Worm (Caenorhabditis elegans) whole organism, mixed stage, embryonic: ENCODE data around the gene clec-151.

ENCODE experiments used
- blmp-1 ChIP-seq: fragments of 150-350 bp; optimal IDR thresholded peaks from 2 replicates; lab custom pipeline; 2014; ENCODE audit warnings: missing biosample characterization, missing genetic modification characterization
- ces-1 ChIP-seq: fragments of 150-350 bp; optimal IDR thresholded peaks from 2 replicates; lab custom pipeline; 2014; ENCODE audit warnings: missing biosample characterization, missing genetic modification reagents, missing genetic modification characterization
- cnd-1 ChIP-seq: fragments of 200-800 bp; sonication (Bioruptor generic); optimal IDR thresholded peaks from 2 replicates; lab custom pipeline; 2018; ENCODE audit warnings: mild to moderate bottlenecking, missing genetic modification characterization, missing compliant biosample characterization
- lin-32 ChIP-seq: fragments of 200-800 bp; sonication (Bioruptor generic); optimal IDR thresholded peaks from 2 replicates; lab custom pipeline; 2018; ENCODE audit warnings: mild to moderate bottlenecking, missing genetic modification characterization, missing compliant biosample characterization
- lsy-2 ChIP-seq: fragments of 150-350 bp; optimal IDR thresholded peaks from 2 replicates; lab custom pipeline; 2014; ENCODE audit warnings: missing biosample characterization, missing genetic modification characterization
- nhr-12 ChIP-seq: fragments of 150-350 bp; optimal IDR thresholded peaks from 2 replicates; lab custom pipeline; 2014; ENCODE audit warnings: missing biosample characterization, missing genetic modification characterization
- pha-4 ChIP-seq: fragments of 150-350 bp; optimal IDR thresholded peaks from 2 replicates; lab custom pipeline; 2018; ENCODE audit warnings: missing biosample characterization, missing genetic modification reagents, missing genetic modification characterization
- tbx-8 ChIP-seq: fragments of 200-800 bp; sonication (Bioruptor generic); optimal IDR thresholded peaks from 2 replicates; lab custom pipeline; 2018; ENCODE audit warnings: mild to moderate bottlenecking, missing genetic modification characterization, moderate library complexity, missing compliant biosample characterization
- unc-39 ChIP-seq: fragments of 150-350 bp; optimal IDR thresholded peaks from 2 replicates; lab custom pipeline; 2014; ENCODE audit warnings: missing biosample characterization, missing genetic modification characterization
- unc-62 ChIP-seq: fragments of 150-350 bp; optimal IDR thresholded peaks from 2 replicates; lab custom pipeline; 2014; ENCODE audit warnings: missing biosample characterization, missing genetic modification reagents, missing genetic modification characterization
- ztf-11 ChIP-seq: fragments of 150-350 bp; optimal IDR thresholded peaks from 2 replicates; lab custom pipeline; 2014; ENCODE audit warnings: missing biosample characterization, missing genetic modification characterization

DNA sequence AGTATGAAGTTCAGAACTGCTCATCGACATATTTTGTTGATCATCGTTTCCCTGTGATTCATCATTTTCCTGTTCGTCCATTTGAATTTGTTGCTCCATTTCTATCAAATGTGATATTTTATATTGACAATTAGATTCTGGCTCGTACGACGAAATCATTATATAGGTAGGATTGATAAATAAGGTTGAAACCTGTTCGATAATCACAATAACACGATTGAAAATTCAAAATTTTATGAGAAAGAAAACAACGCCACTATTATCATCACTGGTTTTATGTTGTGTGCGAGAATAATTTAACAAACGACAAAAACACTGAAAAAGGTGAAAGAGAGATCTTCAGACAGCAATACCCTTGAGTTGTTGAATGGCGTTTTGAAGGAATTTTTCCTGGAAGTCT lies 33.9 kb upstream of the clec-151 start, which contains the start of gene apc-11:
- TF ChIP-seq ces-1 (GFP tag; lab: Kevin White, UChicago), result no peak
- TF ChIP-seq tbx-8 (GFP tag; lab: Kevin White, UChicago), result no peak
- TF ChIP-seq nhr-12 (tag; lab: Kevin White, UChicago), result no peak
- TF ChIP-seq unc-62 (GFP tag; lab: Kevin White, UChicago), result no peak
- no peak for TF ChIP-seq pha-4 (tag; lab: Kevin White, UChicago)
- TF ChIP-seq lin-32 (GFP tag; lab: Kevin White, UChicago), result no peak
- TF ChIP-seq cnd-1 (tag; lab: Kevin White, UChicago), result no peak
- TF ChIP-seq lsy-2 (tag; lab: Kevin White, UChicago), result no peak
- TF ChIP-seq blmp-1, result no peak
- TF ChIP-seq ztf-11, result no peak
- TF ChIP-seq unc-39 (tag; lab: Kevin White, UChicago), result no peak
